Fruit fly (Drosophila melanogaster): ENCODE data around the gene ATPsynE.

DNA sequence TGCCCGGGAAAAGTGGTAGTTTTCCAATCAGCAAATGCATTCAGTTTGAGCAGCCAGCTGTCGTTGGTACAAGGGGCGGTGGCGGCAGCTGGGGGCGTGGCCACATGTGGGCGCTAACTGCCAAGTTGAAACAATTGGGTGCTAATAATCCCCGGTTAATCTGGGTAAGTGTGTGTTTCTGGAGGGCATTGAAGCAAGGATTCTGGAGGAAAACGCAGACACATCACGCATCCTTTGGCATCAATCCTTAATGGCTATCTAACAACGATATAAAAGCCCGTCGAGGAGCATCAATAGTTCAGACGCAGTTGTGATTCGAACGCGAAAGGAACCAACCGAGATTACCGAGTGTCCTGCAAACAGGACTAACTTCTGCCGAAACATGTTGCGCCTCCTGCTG is 12.2 kb upstream of the ATPsynE start, which contains the start of gene Crz:
- TF ChIP-seq CG8478 (optimal IDR thresholded peaks at IDR 0.05) (no peak), CTCF (optimal IDR thresholded peaks at IDR 0.05) (no peak)

All from S2 (cell line).